Worm (Caenorhabditis elegans): ENCODE data around the gene M02B1.4.

- TF ChIP-seq eor-1 (tag; optimal IDR thresholded peaks at IDR 0.05), result no peak
- no peak for TF ChIP-seq sea-2 (GFP tag; optimal IDR thresholded peaks at IDR 0.05)
- TF ChIP-seq unc-39 (tag; optimal IDR thresholded peaks at IDR 0.05), result no peak
- no peak for TF ChIP-seq ceh-82 (tag; optimal IDR thresholded peaks at IDR 0.05)
- TF ChIP-seq elt-2 (tag; optimal IDR thresholded peaks at IDR 0.05), result no peak
- TF ChIP-seq ama-1 (optimal IDR thresholded peaks at IDR 0.05), result no peak
Observed at ce11 chrIV:12790871-12791270, 34.2 kb downstream of the M02B1.4 start, which contains the start of gene F07C6.2.
